Fruit fly (Drosophila melanogaster) whole organism, embryonic: ENCODE measurements around the gene loj.

Experiments
- CG18262 ChIP-seq: fragments of 200-800 bp; optimal IDR thresholded peaks from 3 replicates; lab custom pipeline; 2019; ENCODE audit warnings: missing biosample characterization, mild to moderate bottlenecking, missing genetic modification characterization, moderate library complexity
- CTCF ChIP-seq: fragments of 200-800 bp; sonication (Bioruptor generic); optimal IDR thresholded peaks from 2 replicates; lab custom pipeline; 2017; ENCODE audit warnings: missing biosample characterization, mild to moderate bottlenecking, missing genetic modification characterization, moderate library complexity
- E2f2 ChIP-seq: fragments of 200-800 bp; sonication (Bioruptor generic); IDR thresholded peaks from 2 replicates; pipeline ENCODE4 v1.3.6; 2022; ENCODE audit warnings: missing biosample characterization, missing genetic modification characterization
- PHDP ChIP-seq: fragments of 200-800 bp; sonication (Bioruptor generic); optimal IDR thresholded peaks from 3 replicates; lab custom pipeline; 2018; ENCODE audit warnings: missing biosample characterization, mild to moderate bottlenecking, missing genetic modification characterization, moderate library complexity
- YL-1 ChIP-seq: fragments of 200-800 bp; sonication (Bioruptor generic); optimal IDR thresholded peaks from 3 replicates; lab custom pipeline; 2017; ENCODE audit warnings: missing biosample characterization, mild to moderate bottlenecking, missing genetic modification characterization
- row ChIP-seq: fragments of 200-800 bp; sonication (Bioruptor generic); IDR thresholded peaks from 3 replicates; pipeline ENCODE4 v1.3.6; 2022; ENCODE audit warnings: missing biosample characterization, missing genetic modification characterization
- twi ChIP-seq: fragments of 200-800 bp; optimal IDR thresholded peaks from 2 replicates; lab custom pipeline; 2019; ENCODE audit warnings: missing biosample characterization, mild to moderate bottlenecking, missing genetic modification characterization, moderate library complexity
- unpg ChIP-seq: fragments of 200-800 bp; sonication (Bioruptor generic); optimal IDR thresholded peaks from 3 replicates; lab custom pipeline; 2018; ENCODE audit warnings: missing biosample characterization, mild to moderate bottlenecking, missing genetic modification characterization, moderate library complexity
- wdn ChIP-seq: fragments of 200-800 bp; sonication (Bioruptor generic); IDR thresholded peaks from 2 replicates; pipeline ENCODE4 v1.3.6; 2022; ENCODE audit warnings: missing biosample characterization, missing genetic modification characterization

DNA sequence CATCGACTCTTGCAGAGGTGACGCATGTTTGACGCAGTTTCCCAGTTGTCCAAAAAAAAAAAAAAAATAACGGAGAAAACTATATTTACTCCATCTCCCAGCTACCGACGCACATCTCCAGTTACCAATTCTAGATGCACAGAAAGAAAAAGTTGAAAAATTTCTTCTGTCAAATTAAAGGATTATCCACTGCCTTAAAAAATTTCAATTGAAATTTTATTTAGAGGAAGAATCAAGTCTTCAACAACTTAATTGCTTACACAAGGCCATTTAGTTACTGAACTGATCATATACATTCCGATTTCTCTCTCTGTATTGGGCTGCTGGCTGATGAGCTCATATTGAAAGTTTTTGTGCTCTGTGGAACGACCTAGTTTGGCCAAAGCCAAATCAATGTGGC is 8.8 kb upstream of the loj start:
- TF ChIP-seq PHDP (peak; percentile 35), E2f2 (GFP tag; lab: Robert Waterston, UW) (no peak), YL-1 (GFP tag; lab: Kevin White, UChicago) (no peak), unpg (GFP tag; lab: Kevin White, UChicago) (peak; percentile 65), CTCF (GFP tag; lab: Kevin White, UChicago) (no peak), CG18262 (tag; lab: Kevin White, UChicago) (no peak), twi (tag; lab: Kevin White, UChicago) (no peak), row (GFP tag; lab: Robert Waterston, UW) (peak; percentile 57), wdn (GFP tag; lab: Robert Waterston, UW) (no peak)
